Worm (Caenorhabditis elegans) whole organism, L3 larva: ENCODE data around the gene snn-1.

Experiments used
- fkh-2 ChIP-seq: fragments of 150-350 bp; optimal IDR thresholded peaks from 2 replicates; lab custom pipeline; 2014; ENCODE audit warnings: missing biosample characterization, missing genetic modification reagents, missing genetic modification characterization
- lin-15B ChIP-seq: fragments of 150-350 bp; optimal IDR thresholded peaks from 2 replicates; lab custom pipeline; 2014; ENCODE audit warnings: missing biosample characterization, missing genetic modification characterization
- nhr-237 ChIP-seq: fragments of 150-350 bp; optimal IDR thresholded peaks from 2 replicates; lab custom pipeline; 2014; ENCODE audit warnings: missing biosample characterization, missing genetic modification characterization
- sea-2 ChIP-seq: fragments of 150-350 bp; sonication (generic microtip); optimal IDR thresholded peaks from 4 replicates; lab custom pipeline; 2014; ENCODE audit warnings: missing biosample characterization, missing genetic modification reagents, missing genetic modification characterization
- unc-39 ChIP-seq: sonication (generic microtip); optimal IDR thresholded peaks from 4 replicates; lab custom pipeline; 2017; ENCODE audit warnings: missing biosample characterization, missing genetic modification characterization
- unc-62 ChIP-seq: fragments of 150-350 bp; sonication (generic microtip); optimal IDR thresholded peaks from 4 replicates; lab custom pipeline; 2014; ENCODE audit warnings: missing biosample characterization, missing genetic modification reagents, missing genetic modification characterization

- TF ChIP-seq fkh-2 (tag; lab: Kevin White, UChicago) (no peak), unc-62 (no peak), sea-2 (GFP tag; lab: Kevin White, UChicago) (no peak), lin-15B (tag; lab: Kevin White, UChicago) (no peak), nhr-237 (tag; lab: Kevin White, UChicago) (no peak), unc-39 (tag; lab: Kevin White, UChicago) (no peak)
These were observed 33.0 kb upstream of the snn-1 start, which contains the start of gene egl-4 for ce11 chrIV:1847912-1848311.
